Fruit fly (Drosophila melanogaster): ENCODE results near the gene CG14401.

CG14401 gene

dm6 chr2L:20880476-20880875 is 10.8 kb downstream of the CG14401 start:
- TF ChIP-seq noc (tag; optimal IDR thresholded peaks at IDR 0.05), result no peak

- peak; percentile 82 for TF ChIP-seq noc (tag; optimal IDR thresholded peaks at IDR 0.05)
These were observed 11.9 kb downstream of the CG14401 start for dm6 chr2L:20881353-20882079.

dm6 chr2L:20883097-20883496 is 13.4 kb downstream of the CG14401 start:
- TF ChIP-seq noc (tag; optimal IDR thresholded peaks at IDR 0.05), result no peak

dm6 chr2L:20883624-20884220 is 14.1 kb downstream of the CG14401 start:
- TF ChIP-seq noc (tag; optimal IDR thresholded peaks at IDR 0.05), result peak; percentile 67

- TF ChIP-seq noc (tag; optimal IDR thresholded peaks at IDR 0.05), result peak; percentile 25
These were observed 16.3 kb downstream of the CG14401 start for dm6 chr2L:20885889-20886507.

dm6 chr2L:20887273-20887672 is 17.6 kb downstream of the CG14401 start:
- no peak for TF ChIP-seq noc (tag; optimal IDR thresholded peaks at IDR 0.05)

- no peak for TF ChIP-seq noc (tag; optimal IDR thresholded peaks at IDR 0.05)
These were observed 20.4 kb downstream of the CG14401 start for dm6 chr2L:20889857-20890606.

dm6 chr2L:20891188-20891587 is 21.5 kb downstream of the CG14401 start:
- no peak for TF ChIP-seq noc (tag; optimal IDR thresholded peaks at IDR 0.05)

dm6 chr2L:20896681-20897341 is 27.2 kb downstream of the CG14401 start:
- TF ChIP-seq noc (tag; optimal IDR thresholded peaks at IDR 0.05), result no peak

- TF ChIP-seq noc (tag; optimal IDR thresholded peaks at IDR 0.05), result no peak
These were observed 28.9 kb downstream of the CG14401 start for dm6 chr2L:20898478-20899075.

- peak; percentile 73 for TF ChIP-seq noc (tag; optimal IDR thresholded peaks at IDR 0.05)
These were observed 34.7 kb downstream of the CG14401 start for dm6 chr2L:20904327-20904726.

dm6 chr2L:20905025-20905424 is 35.4 kb downstream of the CG14401 start:
- TF ChIP-seq noc (tag; optimal IDR thresholded peaks at IDR 0.05), result no peak

dm6 chr2L:20907995-20908654 is 38.5 kb downstream of the CG14401 start:
- TF ChIP-seq noc (tag; optimal IDR thresholded peaks at IDR 0.05), result no peak

dm6 chr2L:20909301-20909700 is 39.6 kb downstream of the CG14401 start:
- no peak for TF ChIP-seq noc (tag; optimal IDR thresholded peaks at IDR 0.05)

dm6 chr2L:20911374-20911773 is 41.7 kb downstream of the CG14401 start:
- TF ChIP-seq noc (tag; optimal IDR thresholded peaks at IDR 0.05), result peak; percentile 8
